Worm (Caenorhabditis elegans): ENCODE results near the gene rpn-13.

Gene rpn-13

DNA sequence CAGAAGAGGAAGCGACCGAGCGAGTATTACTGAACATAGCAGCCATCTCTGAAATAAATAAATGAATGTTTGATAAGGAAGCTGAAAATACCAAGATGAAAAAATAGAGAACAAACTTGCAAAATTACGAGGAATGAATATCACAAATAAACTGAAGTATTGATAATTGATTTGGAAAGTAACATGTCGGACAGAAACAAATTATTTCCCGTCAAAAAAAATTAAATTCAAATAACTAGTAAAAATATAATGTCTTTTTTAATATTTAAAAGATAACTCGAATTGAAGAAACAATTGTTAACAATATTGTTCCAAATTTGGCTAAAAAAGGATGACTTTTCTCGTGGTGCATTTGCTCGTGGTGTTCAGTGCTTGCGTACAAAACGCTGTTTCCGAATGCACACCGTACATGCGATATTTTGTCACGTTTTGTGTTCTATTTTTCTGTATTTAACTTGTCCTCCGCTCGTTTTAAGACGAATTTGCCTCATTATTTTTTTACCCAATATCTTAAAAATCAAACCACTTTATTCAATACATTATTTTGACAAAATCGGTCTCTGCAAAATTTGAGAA, at the start of gene rpn-13:
rpn-13 (minus strand) TSS at position 51 of the 576 bp plus-strand sequence.
- no peak for TF ChIP-seq mef-2 (tag; optimal IDR thresholded peaks at IDR 0.05)
- TF ChIP-seq ceh-63 (GFP tag; optimal IDR thresholded peaks at IDR 0.05): no peak
- TF ChIP-seq swsn-7 (tag; optimal IDR thresholded peaks at IDR 0.05): peak; percentile 40
- TF ChIP-seq blmp-1 (tag; optimal IDR thresholded peaks at IDR 0.05): peak; percentile 35
- peak; percentile 1 for TF ChIP-seq snpc-4 (tag; optimal IDR thresholded peaks at IDR 0.05)
- no peak for TF ChIP-seq alr-1 (tag; optimal IDR thresholded peaks at IDR 0.05; ENCODE audit: borderline replicate concordance)
- no peak for TF ChIP-seq fkh-8 (tag; optimal IDR thresholded peaks at IDR 0.05)
- peak in 1 of 6 experiments; percentile 27 for TF ChIP-seq elt-3 (tag; optimal IDR thresholded peaks at IDR 0.05)
- TF ChIP-seq ztf-4 (tag; optimal IDR thresholded peaks at IDR 0.05): no peak
- no peak for TF ChIP-seq aly-2 (tag; optimal IDR thresholded peaks at IDR 0.05)
- TF ChIP-seq nhr-90 (tag; optimal IDR thresholded peaks at IDR 0.05; ENCODE audit: poor library complexity): no peak
- peak; percentile 70 to 83 for TF ChIP-seq lin-35 (GFP tag; optimal IDR thresholded peaks at IDR 0.05)
- TF ChIP-seq nhr-47 (tag; optimal IDR thresholded peaks at IDR 0.05): peak; percentile 54
- peak; percentile 98 for TF ChIP-seq skn-1 (tag; optimal IDR thresholded peaks at IDR 0.05)
- TF ChIP-seq C16A3.4 (tag; optimal IDR thresholded peaks at IDR 0.05): peak; percentile 52
- TF ChIP-seq lir-3 (tag; optimal IDR thresholded peaks at IDR 0.05; ENCODE audit: poor library complexity): no peak
- TF ChIP-seq efl-1 (optimal IDR thresholded peaks at IDR 0.05): peak; percentile 58 to 62
- TF ChIP-seq efl-1 (GFP tag; optimal IDR thresholded peaks at IDR 0.05 in 1 of 2): peak in 1 of 2 experiments; percentile 64
- TF ChIP-seq F16B12.6 (tag; optimal IDR thresholded peaks at IDR 0.05): peak; percentile 95
- TF ChIP-seq jun-1 (tag; optimal IDR thresholded peaks at IDR 0.05): peak; percentile 6
- TF ChIP-seq rnt-1 (tag; optimal IDR thresholded peaks at IDR 0.05): peak; percentile 35
- TF ChIP-seq snu-23 (GFP tag; optimal IDR thresholded peaks at IDR 0.05): peak; percentile 63
- TF ChIP-seq nhr-20 (tag; optimal IDR thresholded peaks at IDR 0.05): peak; percentile 32
- TF ChIP-seq nhr-77 (tag; optimal IDR thresholded peaks at IDR 0.05): no peak
- TF ChIP-seq xbp-1 (tag; optimal IDR thresholded peaks at IDR 0.05): peak; percentile 41
- TF ChIP-seq lsy-2 (tag; optimal IDR thresholded peaks at IDR 0.05): peak; percentile 94 to 98
- TF ChIP-seq tbx-2 (tag; optimal IDR thresholded peaks at IDR 0.05): peak; percentile 23
- peak in 2 of 3 experiments; percentile 52 to 56 for TF ChIP-seq ceh-82 (tag; optimal IDR thresholded peaks at IDR 0.05)
- no peak for TF ChIP-seq nhr-19 (GFP tag; conservative IDR thresholded peaks at IDR 0.05)
- no peak for TF ChIP-seq ceh-88 (GFP tag; IDR thresholded peaks at IDR 0.05)
- TF ChIP-seq nhr-84 (tag; optimal IDR thresholded peaks at IDR 0.05): no peak
- TF ChIP-seq unc-98 (GFP tag; IDR thresholded peaks at IDR 0.05): no peak
- peak; percentile 42 for TF ChIP-seq lin-14 (GFP tag; optimal IDR thresholded peaks at IDR 0.05)
- TF ChIP-seq dpl-1 (GFP tag; optimal IDR thresholded peaks at IDR 0.05): peak; percentile 22 to 64 (median 60)
- no peak for TF ChIP-seq zip-4 (GFP tag; optimal IDR thresholded peaks at IDR 0.05)
- TF ChIP-seq unc-130 (tag; optimal IDR thresholded peaks at IDR 0.05): peak; percentile 84
- TF ChIP-seq C04F5.9 (tag; optimal IDR thresholded peaks at IDR 0.05): no peak
- TF ChIP-seq fos-1 (tag; optimal IDR thresholded peaks at IDR 0.05): peak; percentile 49
- TF ChIP-seq ets-5 (GFP tag; IDR thresholded peaks at IDR 0.05): no peak
- no peak for TF ChIP-seq hpl-2 (GFP tag; optimal IDR thresholded peaks at IDR 0.05)
- no peak for TF ChIP-seq ceh-90 (tag; optimal IDR thresholded peaks at IDR 0.05)
- peak; percentile 59 for TF ChIP-seq nhr-71 (tag; optimal IDR thresholded peaks at IDR 0.05)
- no peak for TF ChIP-seq lin-15B (tag; optimal IDR thresholded peaks at IDR 0.05)
- TF ChIP-seq mdl-1 (tag; optimal IDR thresholded peaks at IDR 0.05): peak in 1 of 2 experiments; percentile 65
- peak; percentile 28 for TF ChIP-seq lin-13 (GFP tag; optimal IDR thresholded peaks at IDR 0.05)
